Fruit fly (Drosophila melanogaster) whole organism: ENCODE measurements around the gene glob2.

Experiments
- CG8478 ChIP-seq: fragments of >200 bp; optimal IDR thresholded peaks from 2 replicates; lab custom pipeline; 2018; ENCODE audit warnings: inconsistent platforms
- Dll ChIP-seq: fragments of >200 bp; optimal IDR thresholded peaks from 2 replicates; lab custom pipeline; 2017
- EcR ChIP-seq, 2 experiments: fragments of >200 bp; optimal IDR thresholded peaks; 2 replicates each; lab custom pipeline; 2017; ENCODE audit warnings: missing biosample characterization in 2 of 2, missing genetic modification characterization in 2 of 2, missing genetic modification reagents in 2 of 2
- pan ChIP-seq: fragments of >200 bp; optimal IDR thresholded peaks from 2 replicates; lab custom pipeline; 2017
- psq ChIP-seq: fragments of >200 bp; optimal IDR thresholded peaks from 2 replicates; lab custom pipeline; 2017
- usp ChIP-seq: fragments of >200 bp; optimal IDR thresholded peaks from 2 replicates; lab custom pipeline; 2017; ENCODE audit warnings: missing biosample characterization, missing genetic modification characterization, mixed read lengths

- TF ChIP-seq psq (lab: Kevin White, UChicago) (no peak), CG8478 (lab: Kevin White, UChicago) (no peak), usp (no peak), pan (no peak), EcR (GFP tag; optimal IDR thresholded peaks at IDR 0.05; lab: Kevin White, UChicago) (no peak), Dll (lab: Kevin White, UChicago) (no peak)
Observed at dm6 chr3R:6580484-6580883, 28.2 kb downstream of the glob2 start, which contains the start of gene CG2336.
